Worm (Caenorhabditis elegans): ENCODE results near the gene cyp-33C12.

DNA sequence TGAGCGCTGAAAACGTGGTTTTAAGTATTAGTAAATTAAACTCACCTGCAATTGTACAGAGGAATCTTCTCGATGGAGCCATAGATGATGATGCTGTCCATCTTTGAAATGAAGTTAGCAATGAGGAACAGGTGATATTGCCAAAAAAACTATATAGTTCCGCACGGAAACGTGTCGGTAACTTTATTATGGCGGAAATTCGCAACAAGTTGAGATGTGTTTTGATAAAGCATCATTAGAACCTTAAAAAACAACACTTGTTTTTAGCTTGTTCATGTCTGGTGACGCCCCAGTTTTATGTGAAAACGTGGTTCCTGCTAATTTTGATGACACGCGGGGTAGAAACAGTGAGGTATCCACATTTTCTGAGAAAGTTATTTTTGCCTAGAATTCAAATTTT, 2.0 kb upstream of the cyp-33C12 start, which contains the start of gene srt-40:
- TF ChIP-seq lin-13 (tag; optimal IDR thresholded peaks at IDR 0.05), result no peak
- no peak for TF ChIP-seq pha-4 (tag; optimal IDR thresholded peaks at IDR 0.05)
- TF ChIP-seq nhr-28 (tag; optimal IDR thresholded peaks at IDR 0.05), result no peak
- no peak for TF ChIP-seq nhr-76 (tag; optimal IDR thresholded peaks at IDR 0.05)
- TF ChIP-seq snpc-4 (tag; optimal IDR thresholded peaks at IDR 0.05), result no peak
- no peak for TF ChIP-seq nhr-2 (tag; optimal IDR thresholded peaks at IDR 0.05)
- TF ChIP-seq unc-39 (tag; optimal IDR thresholded peaks at IDR 0.05), result no peak

Data from whole organism, mixed stage, embryonic.